Fruit fly (Drosophila melanogaster) whole organism, embryonic: ENCODE measurements around the gene CG10211.

Experiments used
- CG3995 ChIP-seq: fragments of 200-800 bp; sonication (Bioruptor generic); optimal IDR thresholded peaks from 3 replicates; lab custom pipeline; 2016; ENCODE audit warnings: missing biosample characterization, missing genetic modification characterization
- CG4404 ChIP-seq: fragments of 200-800 bp; sonication (Bioruptor generic); IDR thresholded peaks from 2 replicates; pipeline ENCODE4 v1.3.6; 2022; ENCODE audit warnings: missing biosample characterization, missing genetic modification characterization
- Dek ChIP-seq: fragments of 200-800 bp; sonication (Bioruptor generic); optimal IDR thresholded peaks from 3 replicates; lab custom pipeline; 2019; ENCODE audit warnings: missing biosample characterization, mild to moderate bottlenecking, missing genetic modification characterization, moderate library complexity
- Fer1 ChIP-seq: fragments of 200-800 bp; sonication (Bioruptor generic); optimal IDR thresholded peaks from 2 replicates; lab custom pipeline; 2017; ENCODE audit warnings: missing biosample characterization, mild to moderate bottlenecking, missing genetic modification characterization
- Lhr ChIP-seq: fragments of 200-800 bp; sonication (Bioruptor generic); optimal IDR thresholded peaks from 3 replicates; lab custom pipeline; 2017; ENCODE audit warnings: mild to moderate bottlenecking, missing biosample characterization, missing genetic modification reagents, missing genetic modification characterization
- NfI ChIP-seq: fragments of 200-800 bp; sonication (Bioruptor generic); optimal IDR thresholded peaks from 3 replicates; lab custom pipeline; 2018; ENCODE audit warnings: missing biosample characterization, mild to moderate bottlenecking, missing genetic modification characterization, moderate library complexity
- Scr ChIP-seq: fragments of 200-800 bp; sonication (Bioruptor generic); IDR thresholded peaks from 2 replicates; pipeline ENCODE4 v1.3.6; 2022; ENCODE audit warnings: missing biosample characterization, missing genetic modification characterization; ENCODE audit not compliant: partially characterized antibody
- en ChIP-seq: fragments of 200-800 bp; sonication (Bioruptor generic); optimal IDR thresholded peaks from 2 replicates; lab custom pipeline; 2016; ENCODE audit warnings: missing biosample characterization, missing genetic modification characterization
- fd3F ChIP-seq: fragments of 200-800 bp; sonication (Bioruptor generic); optimal IDR thresholded peaks from 2 replicates; lab custom pipeline; 2018; ENCODE audit warnings: missing biosample characterization, mild to moderate bottlenecking, missing genetic modification characterization, moderate library complexity
- gfzf ChIP-seq: fragments of 200-800 bp; sonication (Bioruptor generic); optimal IDR thresholded peaks from 2 replicates; lab custom pipeline; 2016; ENCODE audit warnings: missing biosample characterization, mild to moderate bottlenecking, missing genetic modification characterization, moderate library complexity
- org-1 ChIP-seq: fragments of 200-800 bp; sonication (Bioruptor generic); optimal IDR thresholded peaks from 2 replicates; lab custom pipeline; 2017; ENCODE audit warnings: missing biosample characterization, missing genetic modification characterization
- tgo ChIP-seq: fragments of 200-800 bp; sonication (Bioruptor generic); IDR thresholded peaks from 3 replicates; pipeline ENCODE4 v1.3.6; 2022; ENCODE audit warnings: missing biosample characterization, missing genetic modification characterization

DNA sequence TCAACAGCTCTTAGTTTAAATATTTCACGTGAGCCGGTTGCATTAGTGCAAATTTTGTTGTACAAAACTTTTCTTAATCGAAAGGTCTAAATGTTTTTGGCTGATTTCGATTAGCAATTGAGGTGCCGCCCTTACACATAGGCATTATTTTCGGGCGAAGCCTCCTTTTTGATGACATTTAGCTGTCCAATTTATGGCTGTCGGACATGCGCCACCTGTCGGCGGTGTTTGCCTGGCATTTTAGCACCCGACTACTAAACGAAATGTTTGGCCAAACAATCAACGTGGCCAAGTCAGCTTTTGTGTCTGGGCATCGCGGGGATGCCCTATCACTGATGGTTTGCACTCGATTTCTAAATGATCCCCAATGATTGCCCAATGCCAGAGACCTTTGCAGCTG lies 920 bp upstream of the CG10211 start:
- TF ChIP-seq Scr (GFP tag; lab: Robert Waterston, UW), result no peak
- no peak for TF ChIP-seq en (GFP tag; lab: Kevin White, UChicago)
- no peak for TF ChIP-seq fd3F (GFP tag; lab: Kevin White, UChicago)
- no peak for TF ChIP-seq CG4404
- TF ChIP-seq Fer1, result no peak
- TF ChIP-seq NfI (GFP tag; lab: Kevin White, UChicago), result no peak
- no peak for TF ChIP-seq Dek (tag; lab: Kevin White, UChicago)
- no peak for TF ChIP-seq Lhr (GFP tag; lab: Kevin White, UChicago)
- TF ChIP-seq tgo (GFP tag; lab: Robert Waterston, UW), result no peak
- no peak for TF ChIP-seq gfzf (GFP tag; lab: Kevin White, UChicago)
- no peak for TF ChIP-seq CG3995
- TF ChIP-seq org-1 (GFP tag; lab: Kevin White, UChicago), result no peak
